Worm (Caenorhabditis elegans): Measurements from ENCODE around the gene nhr-161.

DNA sequence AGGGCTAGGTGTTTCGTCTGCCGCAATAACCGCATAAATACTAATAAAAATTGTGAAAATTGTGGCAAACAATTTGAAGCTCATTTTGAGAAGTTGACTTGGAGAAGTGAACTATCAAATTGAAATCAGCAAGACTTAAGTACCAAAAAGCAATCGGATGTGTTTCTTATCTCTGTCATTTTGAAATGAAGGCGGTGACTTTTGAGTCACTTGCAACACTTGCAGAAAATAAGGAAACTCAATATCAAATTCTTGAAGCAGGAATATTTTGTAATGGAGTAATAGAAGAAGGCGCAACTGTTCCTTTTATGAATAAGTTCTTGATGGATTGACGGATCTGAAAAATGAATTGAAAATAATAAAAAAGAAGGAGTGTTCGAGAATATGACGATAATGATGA, 31.4 kb downstream of the nhr-161 start, which contains the start of gene T07H8.11:
- no peak for TF ChIP-seq eor-1 (tag; optimal IDR thresholded peaks at IDR 0.05)
- TF ChIP-seq daf-12 (tag; optimal IDR thresholded peaks at IDR 0.05): no peak
- no peak for TF ChIP-seq elt-3 (tag; optimal IDR thresholded peaks at IDR 0.05)
- TF ChIP-seq nhr-23 (tag; optimal IDR thresholded peaks at IDR 0.05): no peak
- no peak for TF ChIP-seq aly-2 (tag; optimal IDR thresholded peaks at IDR 0.05)
- TF ChIP-seq nfya-1 (tag; optimal IDR thresholded peaks at IDR 0.05; ENCODE audit: insufficient read depth): no peak
- TF ChIP-seq skn-1 (tag; optimal IDR thresholded peaks at IDR 0.05): no peak
- TF ChIP-seq unc-62 (GFP tag; optimal IDR thresholded peaks at IDR 0.05): no peak
- TF ChIP-seq nhr-28 (tag; optimal IDR thresholded peaks at IDR 0.05): no peak
- no peak for TF ChIP-seq fkh-10 (GFP tag; optimal IDR thresholded peaks at IDR 0.05)
